Worm (Caenorhabditis elegans) whole organism, L4/young adult: ENCODE results near the gene T28F3.5.

Experiments used
- W03F9.2 ChIP-seq: fragments of 150-350 bp; optimal IDR thresholded peaks from 2 replicates; lab custom pipeline; 2014; ENCODE audit warnings: missing biosample characterization, missing genetic modification characterization
- dao-5 ChIP-seq: sonication (generic microtip); optimal IDR thresholded peaks from 2 replicates; lab custom pipeline; 2016; ENCODE audit warnings: missing genotype, missing genetic modification characterization, moderate library complexity, missing compliant biosample characterization
- him-1 ChIP-seq: sonication (generic microtip); optimal IDR thresholded peaks from 2 replicates; lab custom pipeline; 2016; ENCODE audit warnings: missing genotype, missing genetic modification reagents, missing genetic modification characterization, missing compliant biosample characterization

Gene T28F3.5

ce11 chrIV:17308211-17308610, 13.6 kb downstream of the T28F3.5 start, which contains the start of gene T28F3.9:
Gene T28F3.9, plus strand, starts transcription at chrIV:17308511.
- TF ChIP-seq W03F9.2 (tag; lab: Kevin White, UChicago) (no peak), dao-5 (tag; lab: Kevin White, UChicago) (no peak), him-1 (no peak)

DNA sequence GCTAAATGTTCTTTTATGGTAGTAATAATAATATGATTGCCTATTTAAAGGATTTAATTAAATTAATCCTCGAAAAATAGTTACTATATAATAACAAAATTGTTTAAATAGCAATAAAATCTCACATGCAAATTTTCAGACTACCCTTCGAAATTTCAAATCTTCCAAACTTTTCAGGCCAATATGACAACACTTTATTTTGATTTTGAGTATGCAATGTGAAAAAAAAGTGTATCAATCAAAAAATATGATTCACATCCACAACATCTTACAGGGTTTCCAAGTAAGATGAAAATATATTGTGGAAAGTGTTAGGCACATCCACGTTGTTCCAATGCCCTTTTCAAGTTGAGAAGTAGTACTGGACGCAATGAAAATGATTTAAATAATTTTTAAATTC, 17.3 kb downstream of the T28F3.5 start, which contains the start of gene snf-9:
snf-9 (plus strand) TSS at position 301 of the 400 bp plus-strand sequence.
- TF ChIP-seq W03F9.2 (tag; lab: Kevin White, UChicago) = no peak
- TF ChIP-seq him-1 = no peak
- no peak for TF ChIP-seq dao-5 (tag; lab: Kevin White, UChicago)

DNA sequence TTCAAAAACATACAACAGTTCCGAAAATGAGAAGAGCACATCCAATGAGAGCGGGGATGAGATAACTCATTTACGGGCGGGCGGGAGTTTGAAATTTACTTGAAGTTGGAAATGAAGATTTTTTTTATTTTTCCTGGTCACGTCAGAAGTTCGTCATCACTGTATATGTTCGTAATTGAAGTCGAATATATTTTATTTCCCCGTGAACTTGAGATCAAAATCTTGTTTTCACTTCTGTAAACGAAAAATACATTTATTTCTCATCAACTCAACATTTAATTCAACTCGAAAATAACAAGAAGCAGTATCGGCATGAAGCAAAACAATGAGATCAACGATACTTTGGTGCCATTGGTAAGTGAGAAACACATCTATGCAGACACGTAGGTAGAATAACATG, 21.8 kb downstream of the T28F3.5 start, which contains the start of gene C49C3.20:
C49C3.20 (minus strand) TSS at position 101 of the 400 bp plus-strand sequence.
- TF ChIP-seq W03F9.2 (tag; lab: Kevin White, UChicago) = no peak
- no peak for TF ChIP-seq dao-5 (tag; lab: Kevin White, UChicago)
- TF ChIP-seq him-1 = no peak

DNA sequence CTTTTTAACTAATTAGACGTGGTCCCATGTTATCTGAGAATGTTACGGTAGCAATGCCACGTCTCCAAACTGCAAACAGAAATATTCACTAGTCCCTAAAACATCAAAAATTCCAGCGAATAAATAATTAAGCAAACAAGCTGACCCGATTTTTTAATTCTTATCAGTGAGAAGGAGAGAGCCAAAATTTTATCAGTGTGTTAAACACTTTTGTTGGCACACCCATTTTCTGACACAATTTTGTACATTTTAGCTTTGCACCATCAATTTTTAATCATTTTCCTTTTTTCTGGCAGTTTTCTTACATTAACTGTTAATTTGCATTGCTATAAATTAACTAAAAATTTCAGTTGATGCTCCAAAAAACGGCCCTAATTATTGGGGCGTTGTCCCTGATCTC, 25.9 kb downstream of the T28F3.5 start, which contains the start of gene C49C3.4:
C49C3.4 (plus strand) TSS at position 351 of the 400 bp plus-strand sequence.
- TF ChIP-seq dao-5 (tag; lab: Kevin White, UChicago) (no peak), W03F9.2 (tag; lab: Kevin White, UChicago) (no peak), him-1 (no peak)

DNA sequence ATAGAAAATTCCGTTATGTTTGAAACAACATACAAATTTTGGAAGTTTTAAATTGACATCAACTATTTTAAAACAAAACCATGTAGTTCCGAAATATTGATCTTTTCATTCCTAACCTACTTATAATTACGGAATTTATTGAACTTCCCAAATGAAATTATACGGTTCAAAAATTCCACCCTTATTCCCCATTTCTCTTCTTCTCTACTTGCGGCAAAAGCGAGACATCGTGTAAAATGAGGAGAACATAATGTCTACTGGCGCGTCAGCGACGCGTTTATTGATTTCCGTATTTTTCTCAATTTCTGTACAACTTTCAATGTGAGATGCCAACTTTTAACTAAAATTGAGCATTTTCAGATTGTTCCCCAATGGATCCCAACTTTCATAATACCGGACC, 34.2 kb downstream of the T28F3.5 start, which contains the start of gene ceh-88:
ceh-88 (plus strand) TSS at position 355 of the 400 bp plus-strand sequence.
- TF ChIP-seq W03F9.2 (tag; lab: Kevin White, UChicago) (no peak), him-1 (no peak), dao-5 (tag; lab: Kevin White, UChicago) (no peak)

ce11 chrIV:17331100-17331577, 36.5 kb downstream of the T28F3.5 start, which contains the start of gene C49C3.6:
Gene C49C3.6, plus strand, starts transcription at chrIV:17331527.
- TF ChIP-seq W03F9.2 (tag; lab: Kevin White, UChicago) (no peak), him-1 (no peak), dao-5 (tag; lab: Kevin White, UChicago) (no peak)

DNA sequence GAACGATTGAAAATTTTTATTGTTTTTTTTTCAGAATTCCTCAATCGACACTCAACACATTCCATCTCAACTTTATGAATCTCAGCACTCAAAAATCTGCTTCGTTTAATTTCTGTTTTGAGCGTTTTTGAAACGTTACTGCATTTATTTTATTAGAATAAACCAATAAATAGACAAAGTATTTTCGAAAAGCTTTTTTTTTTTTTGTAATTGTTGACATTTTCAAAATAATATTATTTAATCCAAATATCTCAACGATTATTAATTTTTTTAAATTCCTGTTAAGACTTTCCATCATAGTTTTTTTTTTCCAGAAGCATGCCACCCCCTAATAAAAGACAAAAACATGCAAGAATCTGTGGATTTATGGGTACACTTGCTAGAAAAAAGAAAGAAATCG, 37.7 kb downstream of the T28F3.5 start, which contains the start of gene C49C3.7:
C49C3.7 (plus strand) TSS at position 301 of the 400 bp plus-strand sequence.
- TF ChIP-seq W03F9.2 (tag; lab: Kevin White, UChicago) (no peak), dao-5 (tag; lab: Kevin White, UChicago) (no peak), him-1 (no peak)

ce11 chrIV:17333542-17334281, 39.1 kb downstream of the T28F3.5 start, which contains the start of gene C49C3.15:
Gene C49C3.15, plus strand, starts transcription at chrIV:17334231.
- TF ChIP-seq him-1 = no peak
- no peak for TF ChIP-seq dao-5 (tag; lab: Kevin White, UChicago)
- TF ChIP-seq W03F9.2 (tag; lab: Kevin White, UChicago) = no peak

DNA sequence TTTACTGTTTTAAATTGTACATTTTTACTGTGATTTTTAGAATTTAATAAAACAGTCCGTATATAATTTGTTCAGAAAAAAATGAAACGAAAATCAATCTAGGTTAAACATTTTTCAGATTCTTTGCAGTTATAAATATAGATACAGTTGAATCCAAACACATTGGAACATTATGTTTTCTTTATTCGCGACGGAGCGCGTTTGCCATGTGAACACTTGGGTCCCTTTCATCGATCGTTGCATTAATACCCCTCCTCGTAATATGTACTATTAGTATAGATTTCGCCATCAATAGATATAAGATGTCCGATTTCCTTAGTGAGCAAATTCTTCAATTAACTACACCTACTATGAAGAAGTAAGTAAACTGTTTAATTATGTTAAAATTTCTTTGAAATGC, 40.4 kb downstream of the T28F3.5 start, which contains the start of gene C49C3.8:
C49C3.8 (plus strand) TSS at position 173 of the 400 bp plus-strand sequence.
- no peak for TF ChIP-seq him-1
- no peak for TF ChIP-seq W03F9.2 (tag; lab: Kevin White, UChicago)
- TF ChIP-seq dao-5 (tag; lab: Kevin White, UChicago) = no peak

- TF ChIP-seq dao-5 (tag; lab: Kevin White, UChicago) = no peak
- no peak for TF ChIP-seq W03F9.2 (tag; lab: Kevin White, UChicago)
- no peak for TF ChIP-seq him-1
Measured at ce11 chrIV:17338920-17339510, 44.4 kb downstream of the T28F3.5 start, which contains the start of gene C49C3.10. Gene C49C3.10, minus strand, starts transcription at chrIV:17338970.

DNA sequence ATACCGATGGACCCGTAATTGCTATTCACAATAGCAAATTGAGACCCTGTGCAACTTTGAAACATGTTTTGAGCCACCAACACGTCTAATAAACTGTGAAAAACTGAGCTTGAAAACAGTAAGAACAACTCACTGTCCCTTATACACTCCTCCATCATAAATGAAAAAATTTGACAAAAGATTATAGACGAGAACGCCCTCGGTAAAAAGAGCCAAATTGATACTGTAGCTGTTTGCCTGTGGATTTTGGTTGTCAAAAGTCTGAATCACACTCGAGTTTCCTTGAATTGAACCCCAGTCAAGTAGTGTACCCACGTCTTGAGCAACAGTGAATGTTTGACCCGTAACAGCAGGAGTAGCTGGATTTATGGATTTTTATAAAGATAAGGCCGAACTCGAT, 46.4 kb downstream of the T28F3.5 start:
- no peak for TF ChIP-seq W03F9.2 (tag; lab: Kevin White, UChicago)

DNA sequence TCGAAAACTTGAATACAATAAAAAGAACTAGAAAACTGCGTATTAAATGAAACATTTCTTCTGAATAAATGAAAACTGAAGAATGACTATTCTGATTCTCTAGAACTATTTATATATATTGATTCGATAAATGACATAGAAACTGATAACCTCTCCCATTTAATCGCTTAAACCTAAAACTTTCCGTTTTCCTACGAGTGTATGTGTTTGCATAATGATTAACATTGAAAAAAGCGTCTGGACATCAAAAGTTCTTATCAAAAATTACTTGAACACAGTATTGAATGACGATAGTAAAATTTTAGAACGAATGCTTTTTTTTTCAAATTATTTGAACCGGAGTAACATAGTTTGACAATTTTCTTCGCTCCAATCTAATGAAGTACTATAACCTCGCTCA, 47.6 kb downstream of the T28F3.5 start, which contains the start of gene C49C3.9:
C49C3.9 (minus strand) TSS at position 136 of the 400 bp plus-strand sequence.
- no peak for TF ChIP-seq him-1
- no peak for TF ChIP-seq W03F9.2 (tag; lab: Kevin White, UChicago)
- no peak for TF ChIP-seq dao-5 (tag; lab: Kevin White, UChicago)

ce11 chrIV:17342667-17343066, 48.1 kb downstream of the T28F3.5 start, which contains the start of gene C49C3.21:
Gene C49C3.21, plus strand, starts transcription at chrIV:17342967.
- TF ChIP-seq W03F9.2 (tag; lab: Kevin White, UChicago) (no peak), him-1 (no peak), dao-5 (tag; lab: Kevin White, UChicago) (no peak)
